Worm (Caenorhabditis elegans): ENCODE data around the gene glb-28.
A peak's percentile ranks its signal among the peaks of the same experiment; 100 is the strongest.

The glb-28 gene

ce11 chrX:15297396-15297827 lies 19.6 kb downstream of the glb-28 start (continued):
- TF ChIP-seq madf-10 (tag; optimal IDR thresholded peaks at IDR 0.05) (peak; percentile 78), bed-1 (GFP tag; IDR thresholded peaks at IDR 0.05) (no peak), ceh-91 (GFP tag; IDR thresholded peaks at IDR 0.05) (no peak), lin-40 (tag; optimal IDR thresholded peaks at IDR 0.05) (peak; percentile 74), tbx-9 (tag; optimal IDR thresholded peaks at IDR 0.05; ENCODE audit: borderline replicate concordance) (peak; percentile 40), lin-54 (GFP tag; optimal IDR thresholded peaks at IDR 0.05) (peak; percentile 64), ceh-58 (GFP tag; IDR thresholded peaks at IDR 0.05) (no peak), snpc-1.3 (tag; optimal IDR thresholded peaks at IDR 0.05; ENCODE audit: insufficient read depth) (peak; percentile 65), atf-7 (tag; optimal IDR thresholded peaks at IDR 0.05) (peak; percentile 68), mes-4 (tag; optimal IDR thresholded peaks at IDR 0.05) (peak; percentile 84), rec-8 (tag; optimal IDR thresholded peaks at IDR 0.05) (peak; percentile 69 to 91), ceh-100 (GFP tag; IDR thresholded peaks at IDR 0.05) (peak; percentile 27; the same call in 1 of the 2 replicates), F23B12.7 (tag; optimal IDR thresholded peaks at IDR 0.05; ENCODE audit: insufficient read depth) (peak; percentile 29), Y53G8AR.9 (GFP tag; conservative IDR thresholded peaks at IDR 0.05) (no peak), nfyb-1 (GFP tag; IDR thresholded peaks at IDR 0.05) (peak; percentile 88), lir-1 (GFP tag; conservative IDR thresholded peaks at IDR 0.05) (no peak), B0336.3 (GFP tag; IDR thresholded peaks at IDR 0.05) (0 out of 2 replicates have a peak, but pooled peaks have one; percentile 41), lsy-27 (tag; optimal IDR thresholded peaks at IDR 0.05; ENCODE audit: borderline replicate concordance, insufficient read depth) (no peak), ztf-22 (GFP tag; optimal IDR thresholded peaks at IDR 0.05) (peak; percentile 33), fkh-3 (tag; optimal IDR thresholded peaks at IDR 0.05) (peak; percentile 56), B0035.1 (tag; optimal IDR thresholded peaks at IDR 0.05) (peak; percentile 78), ets-4 (GFP tag; optimal IDR thresholded peaks at IDR 0.05) (peak; percentile 0), ZK185.1 (tag; optimal IDR thresholded peaks at IDR 0.05; ENCODE audit: poor library complexity, severe bottlenecking) (peak; percentile 80), nhr-27 (tag; optimal IDR thresholded peaks at IDR 0.05) (peak; percentile 67), repo-1 (tag; optimal IDR thresholded peaks at IDR 0.05) (peak; percentile 20), tbp1 (GFP tag; optimal IDR thresholded peaks at IDR 0.05) (peak; percentile 92), ceh-27 (GFP tag; optimal IDR thresholded peaks at IDR 0.05) (peak; percentile 29), somi-1 (GFP tag; optimal IDR thresholded peaks at IDR 0.05) (peak; percentile 41), dpff-1 (tag; optimal IDR thresholded peaks at IDR 0.05) (peak; percentile 9), zfh-2 (GFP tag; conservative IDR thresholded peaks at IDR 0.05) (no peak), snpc-4 (GFP tag; optimal IDR thresholded peaks at IDR 0.05) (peak; percentile 89), snpc-4 (tag; optimal IDR thresholded peaks at IDR 0.05) (peak; percentile 69 to 89 (median 79)), athp-1 (tag; optimal IDR thresholded peaks at IDR 0.05) (peak; percentile 83), mxl-1 (tag; optimal IDR thresholded peaks at IDR 0.05) (peak; percentile 49), T26A5.8 (tag; optimal IDR thresholded peaks at IDR 0.05) (peak; percentile 28), zim-3 (tag; optimal IDR thresholded peaks at IDR 0.05) (peak; percentile 85), C17E4.6 (GFP tag; IDR thresholded peaks at IDR 0.05) (no peak), Y56A3A.18 (GFP tag; IDR thresholded peaks at IDR 0.05) (peak; percentile 69), snpc-1.1 (tag; optimal IDR thresholded peaks at IDR 0.05; ENCODE audit: insufficient read depth) (peak; percentile 84), lag-1 (GFP tag; IDR thresholded peaks at IDR 0.05) (no peak), nfya-2 (GFP tag; IDR thresholded peaks at IDR 0.05) (no peak), madf-3 (GFP tag; IDR thresholded peaks at IDR 0.05) (no peak), die-1 (tag; optimal IDR thresholded peaks at IDR 0.05) (peak; percentile 87), him-1 (tag; optimal IDR thresholded peaks at IDR 0.05) (peak; percentile 93), gei-17 (GFP tag; optimal IDR thresholded peaks at IDR 0.05) (peak; percentile 41), hrde-1 (tag; optimal IDR thresholded peaks at IDR 0.05; ENCODE audit: borderline replicate concordance) (peak; percentile 73), B0261.1 (tag; optimal IDR thresholded peaks at IDR 0.05) (peak; percentile 83)

All from whole organism, young adult.